Fruit fly (Drosophila melanogaster) whole organism, embryonic: ENCODE results near the gene Sfxn2.

Experiments used
- Abd-B ChIP-seq: fragments of 200-800 bp; sonication (Bioruptor generic); optimal IDR thresholded peaks from 2 replicates; lab custom pipeline; 2018; ENCODE audit warnings: missing biosample characterization, mild to moderate bottlenecking, missing genetic modification characterization, moderate library complexity
- Ada2b ChIP-seq: fragments of 200-800 bp; sonication (Bioruptor generic); IDR thresholded peaks from 2 replicates; pipeline ENCODE4 v1.3.6; 2022; ENCODE audit warnings: missing biosample characterization, missing genetic modification characterization
- CG10366 ChIP-seq: fragments of 200-800 bp; sonication (Bioruptor generic); IDR thresholded peaks from 2 replicates; pipeline ENCODE4 v1.3.6; 2022; ENCODE audit warnings: missing biosample characterization, missing genetic modification characterization
- CG10462 ChIP-seq: fragments of 200-800 bp; sonication (Bioruptor generic); optimal IDR thresholded peaks from 2 replicates; lab custom pipeline; 2016; ENCODE audit warnings: missing biosample characterization, missing genetic modification characterization
- CG1233 ChIP-seq: fragments of 200-800 bp; sonication (Bioruptor generic); optimal IDR thresholded peaks from 4 replicates; lab custom pipeline; 2018; ENCODE audit warnings: missing biosample characterization, mild to moderate bottlenecking, missing genetic modification characterization
- CG12744 ChIP-seq: fragments of 200-800 bp; sonication (Bioruptor generic); optimal IDR thresholded peaks from 2 replicates; lab custom pipeline; 2016; ENCODE audit warnings: missing biosample characterization, missing genetic modification characterization
- CG12942 ChIP-seq: fragments of 200-800 bp; sonication (Bioruptor generic); optimal IDR thresholded peaks from 3 replicates; lab custom pipeline; 2016; ENCODE audit warnings: missing biosample characterization, missing genetic modification characterization
- CG13775 ChIP-seq: fragments of 200-800 bp; sonication (Bioruptor generic); optimal IDR thresholded peaks from 3 replicates; lab custom pipeline; 2017; ENCODE audit warnings: missing biosample characterization, mild to moderate bottlenecking, missing genetic modification characterization
- CG18011 ChIP-seq: fragments of 200-800 bp; sonication (Bioruptor generic); optimal IDR thresholded peaks from 2 replicates; lab custom pipeline; 2017; ENCODE audit warnings: missing biosample characterization, missing genetic modification characterization, mild to moderate bottlenecking, moderate library complexity, missing genotype
- CG2199 ChIP-seq: fragments of 200-800 bp; sonication (Bioruptor generic); IDR thresholded peaks from 3 replicates; pipeline ENCODE4 v1.3.6; 2022; ENCODE audit warnings: missing biosample characterization, missing genetic modification characterization
- CG31388 ChIP-seq: fragments of 200-800 bp; sonication (Bioruptor generic); optimal IDR thresholded peaks from 2 replicates; lab custom pipeline; 2016; ENCODE audit warnings: missing biosample characterization, missing genetic modification characterization
- CG31441 ChIP-seq: fragments of 200-800 bp; sonication (Bioruptor generic); IDR thresholded peaks from 2 replicates; pipeline ENCODE4 v1.3.6; 2022; ENCODE audit warnings: missing biosample characterization, missing genetic modification characterization
- CG32767 ChIP-seq: fragments of 200-800 bp; sonication (Bioruptor generic); IDR thresholded peaks from 2 replicates; pipeline ENCODE4 v1.3.6; 2022; ENCODE audit warnings: missing biosample characterization, missing genetic modification characterization
- CG4617 ChIP-seq: fragments of 200-800 bp; sonication (Bioruptor generic); optimal IDR thresholded peaks from 3 replicates; lab custom pipeline; 2016; ENCODE audit warnings: missing biosample characterization, missing genetic modification characterization, borderline replicate concordance
- CG4730 ChIP-seq: fragments of 200-800 bp; sonication (Bioruptor generic); IDR thresholded peaks from 2 replicates; pipeline ENCODE4 v1.3.6; 2022; ENCODE audit warnings: missing biosample characterization, missing genetic modification characterization
- CG6791 ChIP-seq: fragments of 200-800 bp; sonication (Bioruptor generic); IDR thresholded peaks from 3 replicates; pipeline ENCODE4 v1.3.6; 2022; ENCODE audit warnings: missing biosample characterization, missing genetic modification characterization; ENCODE audit not compliant: partially characterized antibody
- CG6854 ChIP-seq: fragments of 200-800 bp; sonication (Bioruptor generic); optimal IDR thresholded peaks from 3 replicates; lab custom pipeline; 2017; ENCODE audit warnings: missing biosample characterization, mild to moderate bottlenecking, missing genetic modification characterization
- CG7556 ChIP-seq: fragments of 200-800 bp; sonication (Bioruptor generic); optimal IDR thresholded peaks from 2 replicates; lab custom pipeline; 2017; ENCODE audit warnings: missing biosample characterization, mild to moderate bottlenecking, missing genetic modification characterization
- Elba2 ChIP-seq: fragments of 200-800 bp; sonication (Bioruptor generic); optimal IDR thresholded peaks from 3 replicates; lab custom pipeline; 2016; ENCODE audit warnings: missing biosample characterization, missing genetic modification characterization
- HLH4C ChIP-seq: fragments of 200-800 bp; sonication (Bioruptor generic); IDR thresholded peaks from 3 replicates; pipeline ENCODE4 v1.3.6; 2022; ENCODE audit warnings: missing biosample characterization, missing genetic modification characterization; ENCODE audit not compliant: partially characterized antibody
- HmgD ChIP-seq: fragments of 200-800 bp; sonication (Bioruptor generic); optimal IDR thresholded peaks from 3 replicates; lab custom pipeline; 2016; ENCODE audit warnings: missing biosample characterization, missing genetic modification characterization
- Hr51 ChIP-seq, 2 experiments: fragments of 200-800 bp; sonication (Bioruptor generic); optimal IDR thresholded peaks; 2 replicates in 1 of 2; 3 replicates in 1 of 2; lab custom pipeline; 2016 to 2018; ENCODE audit warnings: missing biosample characterization in 2 of 2, missing genetic modification characterization in 2 of 2, mild to moderate bottlenecking in 1 of 2, moderate library complexity in 1 of 2
- NC2β ChIP-seq: fragments of 200-800 bp; sonication (Bioruptor generic); optimal IDR thresholded peaks from 2 replicates; lab custom pipeline; 2016; ENCODE audit warnings: missing biosample characterization, missing genetic modification characterization
- Ravus ChIP-seq: fragments of 200-800 bp; sonication (Bioruptor generic); IDR thresholded peaks from 2 replicates; pipeline ENCODE4 v1.3.6; 2022; ENCODE audit warnings: missing biosample characterization, missing genetic modification characterization
- Rfx ChIP-seq: fragments of 200-800 bp; sonication (Bioruptor generic); IDR thresholded peaks from 2 replicates; pipeline ENCODE4 v1.3.6; 2022; ENCODE audit warnings: missing biosample characterization, missing genetic modification characterization
- Stat92E ChIP-seq, 3 experiments: fragments of >200 bp in 2 of 3; fragments of 200-800 bp in 1 of 3; sonication (Bioruptor generic) in 1 of 3; optimal IDR thresholded peaks; 2 replicates each; lab custom pipeline; 2017 to 2019; ENCODE audit warnings: missing biosample characterization in 3 of 3, missing genetic modification characterization in 3 of 3, mild to moderate bottlenecking in 1 of 3, moderate library complexity in 1 of 3
- Vsx1 ChIP-seq: fragments of 200-800 bp; sonication (Bioruptor generic); optimal IDR thresholded peaks from 2 replicates; lab custom pipeline; 2017; ENCODE audit warnings: missing biosample characterization, mild to moderate bottlenecking, missing genetic modification characterization, missing genetic modification reagents
- bbx ChIP-seq: fragments of 200-800 bp; sonication (Bioruptor generic); IDR thresholded peaks from 2 replicates; pipeline ENCODE4 v1.3.6; 2022; ENCODE audit warnings: missing biosample characterization, missing genetic modification characterization; ENCODE audit not compliant: partially characterized antibody
- cad ChIP-seq: fragments of >200 bp; optimal IDR thresholded peaks from 2 replicates; lab custom pipeline; 2017; ENCODE audit warnings: missing biosample characterization, missing genetic modification characterization
- cato ChIP-seq: fragments of 200-800 bp; sonication (Bioruptor generic); optimal IDR thresholded peaks from 2 replicates; lab custom pipeline; 2016; ENCODE audit warnings: missing biosample characterization, missing genetic modification characterization, borderline replicate concordance
- cg ChIP-seq: fragments of 200-800 bp; sonication (Bioruptor generic); optimal IDR thresholded peaks from 3 replicates; lab custom pipeline; 2019; ENCODE audit warnings: missing biosample characterization, mild to moderate bottlenecking, missing genetic modification characterization, moderate library complexity
- ewg ChIP-seq: fragments of 200-800 bp; sonication (Bioruptor generic); optimal IDR thresholded peaks from 3 replicates; lab custom pipeline; 2017; ENCODE audit warnings: mild to moderate bottlenecking, missing biosample characterization, missing genetic modification reagents, missing genetic modification characterization
- fu2 ChIP-seq: fragments of 200-800 bp; sonication (Bioruptor generic); optimal IDR thresholded peaks from 2 replicates; lab custom pipeline; 2016; ENCODE audit warnings: missing biosample characterization, missing genetic modification characterization
- gce ChIP-seq: fragments of 200-800 bp; sonication (Bioruptor generic); IDR thresholded peaks from 3 replicates; pipeline ENCODE4 v1.3.6; 2022; ENCODE audit warnings: missing biosample characterization, missing genetic modification characterization
- gro ChIP-seq: fragments of 200-800 bp; sonication (Bioruptor generic); optimal IDR thresholded peaks from 2 replicates; lab custom pipeline; 2016; ENCODE audit warnings: missing biosample characterization, missing genetic modification characterization
- gsb-n ChIP-seq: fragments of 200-800 bp; sonication (Bioruptor generic); optimal IDR thresholded peaks from 3 replicates; lab custom pipeline; 2018; ENCODE audit warnings: missing biosample characterization, mild to moderate bottlenecking, missing genetic modification characterization
- ind ChIP-seq: fragments of 200-800 bp; sonication (Bioruptor generic); optimal IDR thresholded peaks from 3 replicates; lab custom pipeline; 2016; ENCODE audit warnings: missing biosample characterization, missing genetic modification characterization
- jing ChIP-seq: fragments of 200-800 bp; sonication (Bioruptor generic); optimal IDR thresholded peaks from 2 replicates; lab custom pipeline; 2018; ENCODE audit warnings: missing biosample characterization, mild to moderate bottlenecking, missing genetic modification characterization
- jumu ChIP-seq: fragments of 200-800 bp; sonication (Bioruptor generic); optimal IDR thresholded peaks from 3 replicates; lab custom pipeline; 2016; ENCODE audit warnings: missing biosample characterization, missing genetic modification characterization
- knrl ChIP-seq: fragments of 200-800 bp; sonication (Bioruptor generic); IDR thresholded peaks from 3 replicates; pipeline ENCODE4 v1.3.6; 2022; ENCODE audit warnings: missing biosample characterization, missing genetic modification characterization; ENCODE audit not compliant: partially characterized antibody
- p53 ChIP-seq: fragments of 200-800 bp; sonication (Bioruptor generic); optimal IDR thresholded peaks from 2 replicates; lab custom pipeline; 2016; ENCODE audit warnings: missing biosample characterization, missing genetic modification characterization
- pnt ChIP-seq: fragments of 200-800 bp; sonication (Bioruptor generic); optimal IDR thresholded peaks from 3 replicates; lab custom pipeline; 2016; ENCODE audit warnings: missing biosample characterization, missing genetic modification characterization
- prd ChIP-seq, 3 experiments: fragments of >200 bp in 2 of 3; fragments of 200-800 bp in 1 of 3; sonication (Bioruptor generic) in 1 of 3; optimal IDR thresholded peaks in 2 of 3; IDR thresholded peaks in 1 of 3; 2 replicates in 2 of 3; 3 replicates in 1 of 3; pipeline versions ENCODE4 v1.3.6 to Lab custom; 2017 to 2022; ENCODE audit warnings: missing biosample characterization in 1 of 3, missing genetic modification characterization in 1 of 3
- sd ChIP-seq: fragments of 200-800 bp; sonication (Bioruptor generic); optimal IDR thresholded peaks from 3 replicates; lab custom pipeline; 2018; ENCODE audit warnings: missing biosample characterization, mild to moderate bottlenecking, missing genetic modification characterization, moderate library complexity
- usp ChIP-seq: fragments of >200 bp; optimal IDR thresholded peaks from 2 replicates; lab custom pipeline; 2017; ENCODE audit warnings: missing biosample characterization, missing genetic modification characterization
- zen ChIP-seq: fragments of 200-800 bp; sonication (Bioruptor generic); optimal IDR thresholded peaks from 3 replicates; lab custom pipeline; 2018; ENCODE audit warnings: missing biosample characterization, mild to moderate bottlenecking, missing genetic modification characterization, moderate library complexity

Sfxn2 gene

dm6 chr3L:19062472-19063409 is at the start of gene Sfxn2, which contains the start of gene Ugt316A1 (continued):
- TF ChIP-seq CG10366 (GFP tag; lab: Robert Waterston, UW): peak; percentile 18; the same call in 1 of the 2 replicates
- TF ChIP-seq cg (GFP tag; lab: Kevin White, UChicago): peak; percentile 89
- TF ChIP-seq cad (GFP tag; lab: Kevin White, UChicago): no peak
- TF ChIP-seq jing (GFP tag; lab: Kevin White, UChicago): no peak
- TF ChIP-seq CG4617 (GFP tag; lab: Kevin White, UChicago): peak; percentile 89
- TF ChIP-seq CG1233: no peak
- TF ChIP-seq Stat92E (GFP tag; optimal IDR thresholded peaks at IDR 0.05; lab: Kevin White, UChicago): peak in 1 of 3 experiments; percentile 56
- peak; percentile 47 for TF ChIP-seq pnt (GFP tag; lab: Kevin White, UChicago)
- TF ChIP-seq Rfx (GFP tag; lab: Robert Waterston, UW): peak; percentile 79
- peak; percentile 91 for TF ChIP-seq Elba2 (GFP tag; lab: Kevin White, UChicago)
- no peak for TF ChIP-seq gro (GFP tag; lab: Kevin White, UChicago)
- TF ChIP-seq bbx (GFP tag; lab: Robert Waterston, UW): 0 out of 2 replicates have a peak, but pooled peaks have one; percentile 12
- no peak for TF ChIP-seq CG4730 (GFP tag; lab: Robert Waterston, UW)
- peak; percentile 46 for TF ChIP-seq ewg (GFP tag; lab: Kevin White, UChicago)
- TF ChIP-seq Hr51 (GFP tag; optimal IDR thresholded peaks at IDR 0.05; lab: Kevin White, UChicago): peak in 1 of 2 experiments; percentile 28
- TF ChIP-seq cato (GFP tag; lab: Kevin White, UChicago): no peak
- TF ChIP-seq ind (GFP tag; lab: Kevin White, UChicago): peak; percentile 42
- TF ChIP-seq CG31388: no peak
- no peak for TF ChIP-seq Ravus (GFP tag; lab: Robert Waterston, UW)
- 0 out of 3 replicates have a peak, but pooled peaks have one; percentile 10 for TF ChIP-seq CG6791 (GFP tag; lab: Robert Waterston, UW)
- TF ChIP-seq CG12744: peak; percentile 38
- peak; percentile 36 for TF ChIP-seq NC2β (GFP tag; lab: Kevin White, UChicago)
- 0 out of 3 replicates have a peak, but pooled peaks have one; percentile 51 for TF ChIP-seq HLH4C
- TF ChIP-seq CG10462: no peak
- TF ChIP-seq CG7556 (GFP tag; lab: Kevin White, UChicago): no peak
- peak; percentile 55 for TF ChIP-seq sd (tag; lab: Kevin White, UChicago)
- peak; percentile 17 for TF ChIP-seq jumu (GFP tag; lab: Kevin White, UChicago)
- TF ChIP-seq Abd-B: peak; percentile 72
- no peak for TF ChIP-seq CG6854 (GFP tag; lab: Kevin White, UChicago)
- TF ChIP-seq CG32767 (GFP tag; lab: Robert Waterston, UW): peak; percentile 23; the same call in 1 of the 2 replicates
- peak; percentile 70; the same call in 1 of the 3 replicates for TF ChIP-seq knrl
- TF ChIP-seq CG12942 (GFP tag; lab: Kevin White, UChicago): peak; percentile 30
- TF ChIP-seq usp: no peak
- peak; percentile 35 for TF ChIP-seq p53 (GFP tag; lab: Kevin White, UChicago)
- TF ChIP-seq HmgD (GFP tag; lab: Kevin White, UChicago): peak; percentile 33
- TF ChIP-seq gsb-n: peak; percentile 42
- peak; percentile 23; the same call in 1 of the 2 replicates for TF ChIP-seq Ada2b (GFP tag; lab: Robert Waterston, UW)
- no peak for TF ChIP-seq prd (optimal IDR thresholded peaks at IDR 0.05; lab: Kevin White, UChicago)
- TF ChIP-seq prd (GFP tag; IDR thresholded peaks at IDR 0.05; lab: Robert Waterston, UW): peak; percentile 50; the same call in 1 of the 3 replicates
- TF ChIP-seq CG31441 (GFP tag; lab: Robert Waterston, UW): peak; percentile 42; the same call in 1 of the 2 replicates
- no peak for TF ChIP-seq fu2
- no peak for TF ChIP-seq Vsx1 (GFP tag; lab: Kevin White, UChicago)
- TF ChIP-seq CG13775 (GFP tag; lab: Kevin White, UChicago): peak; percentile 89
- no peak for TF ChIP-seq CG2199 (GFP tag; lab: Robert Waterston, UW)
- TF ChIP-seq zen (tag; lab: Kevin White, UChicago): peak; percentile 21
- TF ChIP-seq CG18011 (GFP tag; lab: Kevin White, UChicago): no peak
- 0 out of 3 replicates have a peak, but pooled peaks have one; percentile 28 for TF ChIP-seq gce
